Fruit fly (Drosophila melanogaster) whole organism, embryonic: ENCODE results near the gene CG3534.

ENCODE experiments used
- Aef1 ChIP-seq: fragments of 200-800 bp; sonication (Bioruptor generic); IDR thresholded peaks from 3 replicates; pipeline ENCODE4 v1.3.6; 2022; ENCODE audit warnings: missing biosample characterization, missing genetic modification characterization
- Antp ChIP-seq: fragments of 200-800 bp; sonication (Bioruptor generic); optimal IDR thresholded peaks from 3 replicates; lab custom pipeline; 2016; ENCODE audit warnings: missing biosample characterization, missing genetic modification characterization
- BtbVII ChIP-seq: fragments of 200-800 bp; sonication (Bioruptor generic); optimal IDR thresholded peaks from 3 replicates; lab custom pipeline; 2017; ENCODE audit warnings: missing biosample characterization, mild to moderate bottlenecking, missing genetic modification characterization
- CG10147 ChIP-seq: fragments of 200-800 bp; sonication (Bioruptor generic); optimal IDR thresholded peaks from 2 replicates; lab custom pipeline; 2019; ENCODE audit warnings: missing biosample characterization, mild to moderate bottlenecking, missing genetic modification characterization, moderate library complexity
- CG10274 ChIP-seq: fragments of 200-800 bp; sonication (Bioruptor generic); optimal IDR thresholded peaks from 3 replicates; lab custom pipeline; 2017; ENCODE audit warnings: missing biosample characterization, mild to moderate bottlenecking, missing genetic modification characterization
- CG14860 ChIP-seq: fragments of 200-800 bp; sonication (Bioruptor generic); IDR thresholded peaks from 3 replicates; pipeline ENCODE4 v1.3.6; 2022; ENCODE audit warnings: missing biosample characterization, missing genetic modification characterization; ENCODE audit not compliant: partially characterized antibody
- CG15011 ChIP-seq: fragments of 200-800 bp; sonication (Bioruptor generic); optimal IDR thresholded peaks from 3 replicates; lab custom pipeline; 2018; ENCODE audit warnings: missing biosample characterization, mild to moderate bottlenecking, missing genetic modification characterization
- CG1602 ChIP-seq: fragments of 200-800 bp; sonication (Bioruptor generic); optimal IDR thresholded peaks from 3 replicates; lab custom pipeline; 2016; ENCODE audit warnings: missing biosample characterization, missing genetic modification characterization
- CG16815 ChIP-seq: fragments of 200-800 bp; sonication (Bioruptor generic); optimal IDR thresholded peaks from 3 replicates; lab custom pipeline; 2017; ENCODE audit warnings: missing biosample characterization, mild to moderate bottlenecking, missing genetic modification characterization
- CG17186 ChIP-seq: fragments of 200-800 bp; sonication (Bioruptor generic); optimal IDR thresholded peaks from 3 replicates; lab custom pipeline; 2017; ENCODE audit warnings: missing biosample characterization, missing genetic modification reagents, missing genetic modification characterization
- CG18599 ChIP-seq: fragments of 200-800 bp; sonication (Bioruptor generic); optimal IDR thresholded peaks from 3 replicates; lab custom pipeline; 2017; ENCODE audit warnings: missing biosample characterization, missing genetic modification characterization, mild to moderate bottlenecking, moderate library complexity, missing genetic modification reagents
- CG34376 ChIP-seq: fragments of 200-800 bp; sonication (Bioruptor generic); optimal IDR thresholded peaks from 2 replicates; lab custom pipeline; 2018; ENCODE audit warnings: missing biosample characterization, mild to moderate bottlenecking, missing genetic modification characterization
- CG4360 ChIP-seq: fragments of 200-800 bp; sonication (Bioruptor generic); IDR thresholded peaks from 2 replicates; pipeline ENCODE4 v1.3.6; 2022; ENCODE audit warnings: missing biosample characterization, missing genetic modification characterization
- CG6654 ChIP-seq: fragments of 200-800 bp; sonication (Bioruptor generic); optimal IDR thresholded peaks from 2 replicates; lab custom pipeline; 2017; ENCODE audit warnings: missing biosample characterization, mild to moderate bottlenecking, missing genetic modification characterization
- CG6791 ChIP-seq: fragments of 200-800 bp; sonication (Bioruptor generic); IDR thresholded peaks from 3 replicates; pipeline ENCODE4 v1.3.6; 2022; ENCODE audit warnings: missing biosample characterization, missing genetic modification characterization; ENCODE audit not compliant: partially characterized antibody
- CG8359 ChIP-seq: fragments of 200-800 bp; sonication (Bioruptor generic); optimal IDR thresholded peaks from 2 replicates; lab custom pipeline; 2017; ENCODE audit warnings: missing biosample characterization, mild to moderate bottlenecking, missing genetic modification characterization, borderline replicate concordance
- CG8765 ChIP-seq: fragments of 200-800 bp; sonication (Bioruptor generic); IDR thresholded peaks from 2 replicates; pipeline ENCODE4 v1.3.6; 2022; ENCODE audit warnings: missing biosample characterization, missing genetic modification characterization
- CG9609 ChIP-seq: fragments of 200-800 bp; sonication (Bioruptor generic); optimal IDR thresholded peaks from 3 replicates; lab custom pipeline; 2016; ENCODE audit warnings: missing biosample characterization, missing genetic modification characterization
- CHES-1-like ChIP-seq: fragments of 200-800 bp; sonication (Bioruptor generic); optimal IDR thresholded peaks from 2 replicates; lab custom pipeline; 2016; ENCODE audit warnings: missing biosample characterization, missing genetic modification characterization
- CkIIα-i1 ChIP-seq: fragments of 200-800 bp; sonication (Bioruptor generic); IDR thresholded peaks from 2 replicates; pipeline ENCODE4 v1.3.6; 2022; ENCODE audit warnings: missing biosample characterization, missing genetic modification characterization
- Dfd ChIP-seq, 2 experiments: fragments of >200 bp; optimal IDR thresholded peaks; 2 replicates each; lab custom pipeline; 2017; ENCODE audit warnings: missing biosample characterization in 2 of 2, missing genetic modification characterization in 2 of 2
- H15 ChIP-seq: fragments of 200-800 bp; sonication (Bioruptor generic); IDR thresholded peaks from 3 replicates; pipeline ENCODE4 v1.3.6; 2022; ENCODE audit warnings: missing biosample characterization, missing genetic modification characterization
- HHEX ChIP-seq: fragments of 200-800 bp; sonication (Bioruptor generic); optimal IDR thresholded peaks from 3 replicates; lab custom pipeline; 2017; ENCODE audit warnings: missing biosample characterization, mild to moderate bottlenecking, missing genetic modification characterization, missing genetic modification reagents
- Hr51 ChIP-seq, 2 experiments: fragments of 200-800 bp; sonication (Bioruptor generic); optimal IDR thresholded peaks; 2 replicates in 1 of 2; 3 replicates in 1 of 2; lab custom pipeline; 2016 to 2018; ENCODE audit warnings: missing biosample characterization in 2 of 2, missing genetic modification characterization in 2 of 2, mild to moderate bottlenecking in 1 of 2, moderate library complexity in 1 of 2
- Hr78 ChIP-seq, 2 experiments: fragments of 200-800 bp in 1 of 2; fragments of >200 bp in 1 of 2; sonication (Bioruptor generic) in 1 of 2; optimal IDR thresholded peaks; 2 replicates each; lab custom pipeline; 2017 to 2019; ENCODE audit warnings: missing biosample characterization in 2 of 2, missing genetic modification characterization in 2 of 2, mild to moderate bottlenecking in 1 of 2, moderate library complexity in 1 of 2
- Kr ChIP-seq: fragments of 200-800 bp; sonication (Bioruptor generic); optimal IDR thresholded peaks from 2 replicates; lab custom pipeline; 2017; ENCODE audit warnings: missing biosample characterization, mild to moderate bottlenecking, missing genetic modification characterization
- Med ChIP-seq: fragments of 200-800 bp; sonication (Bioruptor generic); peaks from one replicate; lab custom pipeline; 2016; ENCODE audit warnings: missing biosample characterization, missing genetic modification characterization, mild to moderate bottlenecking, inconsistent platforms, moderate library complexity
- Nf-YA ChIP-seq: fragments of 200-800 bp; sonication (Bioruptor generic); IDR thresholded peaks from 2 replicates; pipeline ENCODE4 v1.3.6; 2022; ENCODE audit warnings: missing biosample characterization, missing genetic modification characterization
- Opbp ChIP-seq: fragments of 200-800 bp; sonication (Bioruptor generic); IDR thresholded peaks from 3 replicates; pipeline ENCODE4 v1.3.6; 2022; ENCODE audit warnings: missing biosample characterization, missing genetic modification characterization; ENCODE audit not compliant: partially characterized antibody
- PHDP ChIP-seq: fragments of 200-800 bp; sonication (Bioruptor generic); optimal IDR thresholded peaks from 3 replicates; lab custom pipeline; 2018; ENCODE audit warnings: missing biosample characterization, mild to moderate bottlenecking, missing genetic modification characterization, moderate library complexity
- Scr ChIP-seq: fragments of 200-800 bp; sonication (Bioruptor generic); IDR thresholded peaks from 2 replicates; pipeline ENCODE4 v1.3.6; 2022; ENCODE audit warnings: missing biosample characterization, missing genetic modification characterization; ENCODE audit not compliant: partially characterized antibody
- YL-1 ChIP-seq: fragments of 200-800 bp; sonication (Bioruptor generic); optimal IDR thresholded peaks from 3 replicates; lab custom pipeline; 2017; ENCODE audit warnings: missing biosample characterization, mild to moderate bottlenecking, missing genetic modification characterization
- btn ChIP-seq: fragments of 200-800 bp; sonication (Bioruptor generic); optimal IDR thresholded peaks from 2 replicates; lab custom pipeline; 2016; ENCODE audit warnings: missing biosample characterization, missing genetic modification characterization
- dan ChIP-seq: fragments of 200-800 bp; sonication (Bioruptor generic); IDR thresholded peaks from 2 replicates; pipeline ENCODE4 v1.3.6; 2022; ENCODE audit warnings: missing biosample characterization, missing genetic modification characterization
- dmrt99B ChIP-seq: fragments of 200-800 bp; sonication (Bioruptor generic); optimal IDR thresholded peaks from 2 replicates; lab custom pipeline; 2018; ENCODE audit warnings: missing biosample characterization, mild to moderate bottlenecking, missing genetic modification characterization, moderate library complexity
- esg ChIP-seq: fragments of 200-800 bp; sonication (Bioruptor generic); conservative IDR thresholded peaks from 2 replicates; pipeline ENCODE4 v1.3.6; 2022; ENCODE audit warnings: missing biosample characterization, missing genetic modification characterization
- fd3F ChIP-seq: fragments of 200-800 bp; sonication (Bioruptor generic); optimal IDR thresholded peaks from 2 replicates; lab custom pipeline; 2018; ENCODE audit warnings: missing biosample characterization, mild to moderate bottlenecking, missing genetic modification characterization, moderate library complexity
- fd96Cb ChIP-seq: fragments of 200-800 bp; sonication (Bioruptor generic); optimal IDR thresholded peaks from 2 replicates; lab custom pipeline; 2018; ENCODE audit warnings: missing biosample characterization, mild to moderate bottlenecking, missing genetic modification characterization, moderate library complexity
- gfzf ChIP-seq: fragments of 200-800 bp; sonication (Bioruptor generic); optimal IDR thresholded peaks from 2 replicates; lab custom pipeline; 2016; ENCODE audit warnings: missing biosample characterization, mild to moderate bottlenecking, missing genetic modification characterization, moderate library complexity
- grau ChIP-seq: fragments of 200-800 bp; optimal IDR thresholded peaks from 3 replicates; lab custom pipeline; 2019; ENCODE audit warnings: missing biosample characterization, mild to moderate bottlenecking, missing genetic modification characterization, moderate library complexity
- kah ChIP-seq: fragments of 200-800 bp; sonication (Bioruptor generic); optimal IDR thresholded peaks from 2 replicates; lab custom pipeline; 2018; ENCODE audit warnings: missing biosample characterization, mild to moderate bottlenecking, missing genetic modification characterization
- lola ChIP-seq, 3 experiments: fragments of >200 bp in 2 of 3; fragments of 200-800 bp in 1 of 3; sonication (Bioruptor generic) in 1 of 3; optimal IDR thresholded peaks; 2 replicates each; lab custom pipeline; 2017 to 2019; ENCODE audit warnings: missing biosample characterization in 3 of 3, missing genetic modification characterization in 3 of 3, mild to moderate bottlenecking in 1 of 3, moderate library complexity in 1 of 3
- pum ChIP-seq: fragments of 200-800 bp; sonication (Bioruptor generic); optimal IDR thresholded peaks from 2 replicates; lab custom pipeline; 2016; ENCODE audit warnings: missing biosample characterization, missing genetic modification characterization
- repo ChIP-seq: fragments of 200-800 bp; sonication (Bioruptor generic); optimal IDR thresholded peaks from 2 replicates; lab custom pipeline; 2016; ENCODE audit warnings: missing biosample characterization, missing genetic modification characterization
- sc ChIP-seq, 3 experiments: fragments of >200 bp in 2 of 3; fragments of 200-800 bp in 1 of 3; sonication (Bioruptor generic) in 1 of 3; optimal IDR thresholded peaks; 2 replicates in 2 of 3; 3 replicates in 1 of 3; lab custom pipeline; 2017; ENCODE audit warnings: mild to moderate bottlenecking in 1 of 3, missing biosample characterization in 1 of 3, missing genetic modification characterization in 1 of 3, missing genetic modification reagents in 1 of 3
- scrt ChIP-seq: fragments of 200-800 bp; sonication (Bioruptor generic); optimal IDR thresholded peaks from 2 replicates; lab custom pipeline; 2018; ENCODE audit warnings: missing biosample characterization, mild to moderate bottlenecking, missing genetic modification characterization, moderate library complexity
- sd ChIP-seq: fragments of 200-800 bp; sonication (Bioruptor generic); optimal IDR thresholded peaks from 3 replicates; lab custom pipeline; 2018; ENCODE audit warnings: missing biosample characterization, mild to moderate bottlenecking, missing genetic modification characterization, moderate library complexity
- sens-2 ChIP-seq: fragments of 200-800 bp; sonication (Bioruptor generic); IDR thresholded peaks from 2 replicates; pipeline ENCODE4 v1.3.6; 2022; ENCODE audit warnings: missing biosample characterization, missing genetic modification characterization

The CG3534 gene

DNA sequence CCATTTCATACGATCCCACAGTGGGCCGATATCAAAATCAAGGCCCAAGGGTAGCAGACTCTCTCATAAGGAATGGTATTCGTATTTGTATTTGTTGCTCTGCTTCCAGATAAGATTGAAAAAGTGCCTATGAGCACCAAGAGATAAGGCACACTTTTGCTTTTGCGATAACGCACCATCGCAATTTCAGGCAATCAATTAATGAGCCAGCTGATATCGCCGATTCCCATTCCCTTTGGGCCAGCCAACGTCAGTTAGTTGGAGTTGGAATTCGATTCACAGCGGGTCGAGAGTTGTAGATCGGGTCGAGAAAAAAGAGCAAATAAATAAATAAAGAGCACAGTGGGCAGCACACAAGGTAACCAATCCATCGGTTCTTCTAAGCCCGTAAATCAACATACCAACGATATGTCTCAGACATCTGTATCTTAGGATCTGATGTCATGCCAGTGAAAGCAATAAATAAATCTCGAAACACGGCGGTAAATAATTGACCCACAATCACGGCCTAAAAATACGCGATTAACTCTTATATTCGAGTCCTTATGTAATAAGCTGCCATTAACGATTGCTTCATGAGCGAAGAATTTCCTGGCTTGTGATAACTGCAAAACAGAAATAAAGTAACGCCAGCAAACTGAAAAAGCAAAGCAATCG lies 11.9 kb downstream of the CG3534 start, which contains the start of gene CG8907 (continued):
- TF ChIP-seq Hr51 (GFP tag; optimal IDR thresholded peaks at IDR 0.05; lab: Kevin White, UChicago): no peak
- TF ChIP-seq CG16815: no peak
- no peak for TF ChIP-seq CG6654 (GFP tag; lab: Kevin White, UChicago)
- TF ChIP-seq CG17186: no peak
- no peak for TF ChIP-seq repo (GFP tag; lab: Kevin White, UChicago)
- TF ChIP-seq Aef1 (GFP tag; lab: Robert Waterston, UW): no peak
- no peak for TF ChIP-seq CG14860 (GFP tag; lab: Robert Waterston, UW)
- TF ChIP-seq CG6791 (GFP tag; lab: Robert Waterston, UW): no peak
- no peak for TF ChIP-seq lola (GFP tag; optimal IDR thresholded peaks at IDR 0.05; lab: Kevin White, UChicago)
- TF ChIP-seq CG4360 (GFP tag; lab: Robert Waterston, UW): no peak
- no peak for TF ChIP-seq HHEX (GFP tag; lab: Kevin White, UChicago)
- TF ChIP-seq CG18599 (GFP tag; lab: Kevin White, UChicago): peak; percentile 11
- TF ChIP-seq Hr78 (GFP tag; optimal IDR thresholded peaks at IDR 0.05; lab: Kevin White, UChicago): peak in 1 of 2 experiments; percentile 39
- no peak for TF ChIP-seq dan (GFP tag; lab: Robert Waterston, UW)
- TF ChIP-seq CG10274 (GFP tag; lab: Kevin White, UChicago): no peak
- peak; percentile 20 for TF ChIP-seq BtbVII
- no peak for TF ChIP-seq CG10147 (GFP tag; lab: Kevin White, UChicago)
- no peak for TF ChIP-seq Antp (GFP tag; lab: Kevin White, UChicago)
- no peak for TF ChIP-seq H15 (GFP tag; lab: Robert Waterston, UW)
- no peak for TF ChIP-seq fd3F (GFP tag; lab: Kevin White, UChicago)
- no peak for TF ChIP-seq esg
- no peak for TF ChIP-seq dmrt99B (tag; lab: Kevin White, UChicago)
- no peak for TF ChIP-seq Dfd (GFP tag; optimal IDR thresholded peaks at IDR 0.05; lab: Kevin White, UChicago)
- TF ChIP-seq CG8359 (GFP tag; lab: Kevin White, UChicago): no peak
- no peak for TF ChIP-seq pum (GFP tag; lab: Kevin White, UChicago)
- no peak for TF ChIP-seq sens-2 (GFP tag; lab: Robert Waterston, UW)
- TF ChIP-seq Nf-YA (GFP tag; lab: Robert Waterston, UW): no peak
- TF ChIP-seq YL-1 (GFP tag; lab: Kevin White, UChicago): no peak
- TF ChIP-seq scrt (GFP tag; lab: Kevin White, UChicago): no peak
- no peak for TF ChIP-seq btn
- peak; percentile 49 for TF ChIP-seq Med
- TF ChIP-seq CG8765 (GFP tag; lab: Robert Waterston, UW): no peak
- TF ChIP-seq Opbp (GFP tag; lab: Robert Waterston, UW): no peak
- no peak for TF ChIP-seq kah
- no peak for TF ChIP-seq CG1602 (GFP tag; lab: Kevin White, UChicago)
- TF ChIP-seq Scr (GFP tag; lab: Robert Waterston, UW): no peak
- peak; percentile 49 for TF ChIP-seq CG34376
- TF ChIP-seq CHES-1-like (GFP tag; lab: Kevin White, UChicago): no peak
- TF ChIP-seq grau (tag; lab: Kevin White, UChicago): no peak
- TF ChIP-seq sc (optimal IDR thresholded peaks at IDR 0.05; lab: Kevin White, UChicago): no peak
- TF ChIP-seq sc (GFP tag; optimal IDR thresholded peaks at IDR 0.05; lab: Kevin White, UChicago): no peak
- TF ChIP-seq fd96Cb (tag; lab: Kevin White, UChicago): no peak
- no peak for TF ChIP-seq CkIIα-i1
- TF ChIP-seq CG9609: no peak
- no peak for TF ChIP-seq PHDP (tag; lab: Kevin White, UChicago)
- no peak for TF ChIP-seq CG15011 (GFP tag; lab: Kevin White, UChicago)
- peak; percentile 81 for TF ChIP-seq sd (tag; lab: Kevin White, UChicago)
- TF ChIP-seq gfzf (GFP tag; lab: Kevin White, UChicago): no peak
- no peak for TF ChIP-seq Kr
